Fruit fly (Drosophila melanogaster): ENCODE data around the gene CG18304.

CG18304 gene

DNA sequence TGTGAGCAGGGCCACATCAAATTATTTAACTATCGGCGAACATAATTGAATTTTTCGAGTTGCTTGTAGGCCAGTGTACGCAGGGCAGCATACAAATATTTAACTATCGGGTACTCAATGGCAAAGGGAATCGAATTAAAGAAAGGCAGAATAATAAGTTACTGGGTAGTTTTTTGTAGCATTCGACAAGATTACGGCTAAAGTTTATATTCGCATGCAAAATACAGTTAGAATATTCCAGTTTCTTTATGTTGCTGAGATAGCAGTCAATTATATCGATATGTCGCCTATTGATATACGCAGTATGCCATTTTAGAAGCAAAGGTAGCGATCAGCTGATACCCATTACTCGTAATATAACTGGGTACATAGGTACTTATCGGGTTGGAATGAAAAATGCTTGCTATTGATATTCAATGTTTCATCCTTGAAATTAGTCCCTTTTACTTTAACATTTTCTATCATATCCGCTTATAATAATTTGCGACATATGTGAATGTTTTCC lies 25.5 kb upstream of the CG18304 start (continued):
- TF ChIP-seq CG12219 (GFP tag; optimal IDR thresholded peaks at IDR 0.05) (peak; percentile 18), bigmax (GFP tag; optimal IDR thresholded peaks at IDR 0.05) (peak; percentile 9), Dbx (GFP tag; IDR thresholded peaks at IDR 0.05) (peak; percentile 55; the same call in 1 of the 3 replicates), CG34376 (GFP tag; optimal IDR thresholded peaks at IDR 0.05) (peak; percentile 41), CG6272 (GFP tag; IDR thresholded peaks at IDR 0.05) (no peak; the same call in 1 of the 2 replicates), pum (GFP tag; optimal IDR thresholded peaks at IDR 0.05) (peak; percentile 1), MBD-R2 (GFP tag; IDR thresholded peaks at IDR 0.05) (peak; percentile 65; the same call in 1 of the 2 replicates), abd-A (tag; optimal IDR thresholded peaks at IDR 0.05) (no peak), gcm2 (GFP tag; optimal IDR thresholded peaks at IDR 0.05) (no peak), dpn (GFP tag; optimal IDR thresholded peaks at IDR 0.05) (peak; percentile 48 to 64), cato (GFP tag; optimal IDR thresholded peaks at IDR 0.05; ENCODE audit: borderline replicate concordance) (no peak), ro (GFP tag; IDR thresholded peaks at IDR 0.05) (no peak), CG18476 (GFP tag; optimal IDR thresholded peaks at IDR 0.05) (peak; percentile 12), tx (GFP tag; optimal IDR thresholded peaks at IDR 0.05) (peak; percentile 32), CG15601 (tag; optimal IDR thresholded peaks at IDR 0.05) (peak; percentile 14), tll (GFP tag; optimal IDR thresholded peaks at IDR 0.05) (peak in 1 of 2 experiments; percentile 60), CG31365 (tag; optimal IDR thresholded peaks at IDR 0.05) (peak; percentile 20), CG17829 (tag; optimal IDR thresholded peaks at IDR 0.05) (peak; percentile 20), CG6791 (GFP tag; IDR thresholded peaks at IDR 0.05; ENCODE audit: partially characterized antibody) (peak; percentile 66), Med (GFP tag) (peak; percentile 95), Fer3 (tag; optimal IDR thresholded peaks at IDR 0.05) (peak; percentile 29), ems (GFP tag; optimal IDR thresholded peaks at IDR 0.05) (peak; percentile 35), CG1529 (GFP tag; optimal IDR thresholded peaks at IDR 0.05) (no peak), CG18619 (GFP tag; optimal IDR thresholded peaks at IDR 0.05) (peak; percentile 41), CG2199 (GFP tag; IDR thresholded peaks at IDR 0.05) (peak; percentile 80; the same call in 2 of the 3 replicates), gsb-n (tag; optimal IDR thresholded peaks at IDR 0.05) (peak; percentile 15), jing (GFP tag; optimal IDR thresholded peaks at IDR 0.05) (no peak), HLH4C (GFP tag; IDR thresholded peaks at IDR 0.05; ENCODE audit: partially characterized antibody) (peak; percentile 6), CG34224 (GFP tag; IDR thresholded peaks at IDR 0.05; ENCODE audit: partially characterized antibody) (peak; percentile 64), CG11247 (GFP tag; IDR thresholded peaks at IDR 0.05) (no peak), CG12299 (tag; optimal IDR thresholded peaks at IDR 0.05) (peak; percentile 33), Atf6 (GFP tag; IDR thresholded peaks at IDR 0.05) (0 out of 2 replicates have a peak, but pooled peaks have one; percentile 50), CG9727 (GFP tag; optimal IDR thresholded peaks at IDR 0.05) (peak; percentile 46), CG6854 (GFP tag; optimal IDR thresholded peaks at IDR 0.05) (peak; percentile 60), repo (GFP tag; optimal IDR thresholded peaks at IDR 0.05) (peak; percentile 23), trh (GFP tag; optimal IDR thresholded peaks at IDR 0.05) (no peak), CG1832 (GFP tag; optimal IDR thresholded peaks at IDR 0.05) (no peak), CG8924 (tag; optimal IDR thresholded peaks at IDR 0.05) (peak; percentile 30), rib (GFP tag; IDR thresholded peaks at IDR 0.05) (no peak; the same call in 1 of the 2 replicates), CG6813 (GFP tag; optimal IDR thresholded peaks at IDR 0.05) (peak; percentile 6), so (GFP tag; IDR thresholded peaks at IDR 0.05) (0 out of 3 replicates have a peak, but pooled peaks have one; percentile 37), ATbp (GFP tag; optimal IDR thresholded peaks at IDR 0.05) (peak; percentile 10), aop (GFP tag; IDR thresholded peaks at IDR 0.05) (no peak), CG11695 (GFP tag; IDR thresholded peaks at IDR 0.05) (peak; percentile 53; the same call in 1 of the 3 replicates), Side (GFP tag; optimal IDR thresholded peaks at IDR 0.05) (peak; percentile 37), slbo (GFP tag; IDR thresholded peaks at IDR 0.05) (peak; percentile 54), Ptx1 (GFP tag; IDR thresholded peaks at IDR 0.05) (0 out of 2 replicates have a peak, but pooled peaks have one; percentile 15), CG10147 (GFP tag; optimal IDR thresholded peaks at IDR 0.05) (no peak), CG6254 (GFP tag; optimal IDR thresholded peaks at IDR 0.05) (peak; percentile 17)
